Fruit fly (Drosophila melanogaster) whole organism, embryonic: ENCODE measurements around the gene CG4615.

ENCODE experiments used
- Abd-B ChIP-seq: fragments of 200-800 bp; sonication (Bioruptor generic); optimal IDR thresholded peaks from 2 replicates; lab custom pipeline; 2018; ENCODE audit warnings: missing biosample characterization, mild to moderate bottlenecking, missing genetic modification characterization, moderate library complexity
- Atf3 ChIP-seq: fragments of 200-800 bp; sonication (Bioruptor generic); optimal IDR thresholded peaks from 3 replicates; lab custom pipeline; 2016; ENCODE audit warnings: missing biosample characterization, missing genetic modification characterization
- Atf6 ChIP-seq: fragments of 200-800 bp; sonication (Bioruptor generic); IDR thresholded peaks from 2 replicates; pipeline ENCODE4 v1.3.6; 2022; ENCODE audit warnings: missing biosample characterization, missing genetic modification characterization
- CG10209 ChIP-seq: fragments of 200-800 bp; sonication (Bioruptor generic); optimal IDR thresholded peaks from 3 replicates; lab custom pipeline; 2017; ENCODE audit warnings: missing biosample characterization, mild to moderate bottlenecking, missing genetic modification characterization, missing genetic modification reagents
- CG10654 ChIP-seq: fragments of 200-800 bp; sonication (Bioruptor generic); optimal IDR thresholded peaks from 2 replicates; lab custom pipeline; 2016; ENCODE audit warnings: missing biosample characterization, missing genetic modification characterization
- CG11093 ChIP-seq: fragments of 200-800 bp; sonication (Bioruptor generic); IDR thresholded peaks from 3 replicates; pipeline ENCODE4 v1.3.6; 2022; ENCODE audit warnings: missing biosample characterization, missing genetic modification characterization
- CG17186 ChIP-seq: fragments of 200-800 bp; sonication (Bioruptor generic); optimal IDR thresholded peaks from 3 replicates; lab custom pipeline; 2017; ENCODE audit warnings: missing biosample characterization, missing genetic modification reagents, missing genetic modification characterization
- CG17359 ChIP-seq: fragments of 200-800 bp; sonication (Bioruptor generic); optimal IDR thresholded peaks from 3 replicates; lab custom pipeline; 2018; ENCODE audit warnings: missing biosample characterization, mild to moderate bottlenecking, missing genetic modification characterization, moderate library complexity
- CG2712 ChIP-seq: fragments of 200-800 bp; optimal IDR thresholded peaks from 3 replicates; lab custom pipeline; 2019; ENCODE audit warnings: missing biosample characterization, mild to moderate bottlenecking, missing genetic modification characterization, moderate library complexity
- CG2875 ChIP-seq: fragments of 200-800 bp; sonication (Bioruptor generic); optimal IDR thresholded peaks from 2 replicates; lab custom pipeline; 2017; ENCODE audit warnings: missing biosample characterization, mild to moderate bottlenecking, missing genetic modification characterization, missing genetic modification reagents
- CG30431 ChIP-seq: fragments of 200-800 bp; sonication (Bioruptor generic); optimal IDR thresholded peaks from 2 replicates; lab custom pipeline; 2017; ENCODE audit warnings: missing biosample characterization, missing genetic modification characterization
- CG32767 ChIP-seq: fragments of 200-800 bp; sonication (Bioruptor generic); IDR thresholded peaks from 2 replicates; pipeline ENCODE4 v1.3.6; 2022; ENCODE audit warnings: missing biosample characterization, missing genetic modification characterization
- CG34422 ChIP-seq: fragments of 200-800 bp; sonication (Bioruptor generic); IDR thresholded peaks from 3 replicates; pipeline ENCODE4 v1.3.6; 2022; ENCODE audit warnings: missing biosample characterization, missing genetic modification characterization
- CG4404 ChIP-seq: fragments of 200-800 bp; sonication (Bioruptor generic); IDR thresholded peaks from 2 replicates; pipeline ENCODE4 v1.3.6; 2022; ENCODE audit warnings: missing biosample characterization, missing genetic modification characterization
- CG7372 ChIP-seq: fragments of 200-800 bp; sonication (Bioruptor generic); IDR thresholded peaks from 2 replicates; pipeline ENCODE4 v1.3.6; 2022; ENCODE audit warnings: missing biosample characterization, missing genetic modification characterization
- CG8478 ChIP-seq: fragments of >200 bp; optimal IDR thresholded peaks from 2 replicates; lab custom pipeline; 2018
- CG8924 ChIP-seq: fragments of 200-800 bp; optimal IDR thresholded peaks from 3 replicates; lab custom pipeline; 2019; ENCODE audit warnings: missing biosample characterization, mild to moderate bottlenecking, missing genetic modification characterization, moderate library complexity
- CG9876 ChIP-seq: fragments of 200-800 bp; sonication (Bioruptor generic); optimal IDR thresholded peaks from 2 replicates; lab custom pipeline; 2016; ENCODE audit warnings: missing biosample characterization, missing genetic modification characterization
- CG9932 ChIP-seq: fragments of 200-800 bp; sonication (Bioruptor generic); IDR thresholded peaks from 2 replicates; pipeline ENCODE4 v1.3.6; 2022; ENCODE audit warnings: missing biosample characterization, missing genetic modification characterization
- Chrac-16 ChIP-seq: fragments of 200-800 bp; sonication (Bioruptor generic); optimal IDR thresholded peaks from 3 replicates; lab custom pipeline; 2016; ENCODE audit warnings: missing biosample characterization, missing genetic modification characterization
- CoRest ChIP-seq: fragments of 200-800 bp; sonication (Bioruptor generic); optimal IDR thresholded peaks from 3 replicates; lab custom pipeline; 2018; ENCODE audit warnings: missing biosample characterization, mild to moderate bottlenecking, missing genetic modification characterization, moderate library complexity
- E2f2 ChIP-seq: fragments of 200-800 bp; sonication (Bioruptor generic); IDR thresholded peaks from 2 replicates; pipeline ENCODE4 v1.3.6; 2022; ENCODE audit warnings: missing biosample characterization, missing genetic modification characterization
- ERR ChIP-seq: fragments of 200-800 bp; sonication (Bioruptor generic); optimal IDR thresholded peaks from 2 replicates; lab custom pipeline; 2016; ENCODE audit warnings: missing biosample characterization, missing genetic modification characterization
- HLH3B ChIP-seq: fragments of 200-800 bp; sonication (Bioruptor generic); IDR thresholded peaks from 2 replicates; pipeline ENCODE4 v1.3.6; 2022; ENCODE audit warnings: missing biosample characterization, missing genetic modification characterization
- HLHmδ ChIP-seq: fragments of 200-800 bp; sonication (Bioruptor generic); optimal IDR thresholded peaks from 2 replicates; lab custom pipeline; 2018; ENCODE audit warnings: missing biosample characterization, mild to moderate bottlenecking, missing genetic modification characterization, moderate library complexity
- Lim3 ChIP-seq: fragments of 200-800 bp; sonication (Bioruptor generic); IDR thresholded peaks from 2 replicates; pipeline ENCODE4 v1.3.6; 2022; ENCODE audit warnings: missing biosample characterization, missing genetic modification characterization
- Oli ChIP-seq: fragments of 200-800 bp; sonication (Bioruptor generic); optimal IDR thresholded peaks from 2 replicates; lab custom pipeline; 2018; ENCODE audit warnings: missing biosample characterization, mild to moderate bottlenecking, missing genetic modification characterization, moderate library complexity
- PHDP ChIP-seq: fragments of 200-800 bp; sonication (Bioruptor generic); optimal IDR thresholded peaks from 3 replicates; lab custom pipeline; 2018; ENCODE audit warnings: missing biosample characterization, mild to moderate bottlenecking, missing genetic modification characterization, moderate library complexity
- Ravus ChIP-seq: fragments of 200-800 bp; sonication (Bioruptor generic); IDR thresholded peaks from 2 replicates; pipeline ENCODE4 v1.3.6; 2022; ENCODE audit warnings: missing biosample characterization, missing genetic modification characterization
- Six4 ChIP-seq: fragments of 200-800 bp; sonication (Bioruptor generic); optimal IDR thresholded peaks from 2 replicates; lab custom pipeline; 2016; ENCODE audit warnings: missing biosample characterization, missing genetic modification characterization
- Sox102F ChIP-seq: fragments of 200-800 bp; sonication (Bioruptor generic); optimal IDR thresholded peaks from 2 replicates; lab custom pipeline; 2018; ENCODE audit warnings: missing biosample characterization, mild to moderate bottlenecking, missing genetic modification characterization, moderate library complexity
- Usf ChIP-seq: fragments of 200-800 bp; sonication (Bioruptor generic); optimal IDR thresholded peaks from 2 replicates; lab custom pipeline; 2017; ENCODE audit warnings: missing genotype, missing biosample characterization, missing genetic modification characterization
- bbx ChIP-seq: fragments of 200-800 bp; sonication (Bioruptor generic); IDR thresholded peaks from 2 replicates; pipeline ENCODE4 v1.3.6; 2022; ENCODE audit warnings: missing biosample characterization, missing genetic modification characterization; ENCODE audit not compliant: partially characterized antibody
- dan ChIP-seq: fragments of 200-800 bp; sonication (Bioruptor generic); IDR thresholded peaks from 2 replicates; pipeline ENCODE4 v1.3.6; 2022; ENCODE audit warnings: missing biosample characterization, missing genetic modification characterization
- danr ChIP-seq: fragments of 200-800 bp; sonication (Bioruptor generic); IDR thresholded peaks from 2 replicates; pipeline ENCODE4 v1.3.6; 2022; ENCODE audit warnings: missing biosample characterization, missing genetic modification characterization
- dmrt99B ChIP-seq: fragments of 200-800 bp; sonication (Bioruptor generic); optimal IDR thresholded peaks from 2 replicates; lab custom pipeline; 2018; ENCODE audit warnings: missing biosample characterization, mild to moderate bottlenecking, missing genetic modification characterization, moderate library complexity
- grau ChIP-seq: fragments of 200-800 bp; optimal IDR thresholded peaks from 3 replicates; lab custom pipeline; 2019; ENCODE audit warnings: missing biosample characterization, mild to moderate bottlenecking, missing genetic modification characterization, moderate library complexity
- gt ChIP-seq: fragments of 200-800 bp; sonication (Bioruptor generic); IDR thresholded peaks from 2 replicates; pipeline ENCODE4 v1.3.6; 2022; ENCODE audit warnings: missing biosample characterization, missing genetic modification characterization
- hb ChIP-seq: fragments of 200-800 bp; sonication (Bioruptor generic); IDR thresholded peaks from 3 replicates; pipeline ENCODE4 v1.3.6; 2022; ENCODE audit warnings: missing biosample characterization, missing genetic modification characterization; ENCODE audit not compliant: partially characterized antibody
- hkb ChIP-seq, 2 experiments: fragments of 200-800 bp in 1 of 2; fragments of >200 bp in 1 of 2; sonication (Bioruptor generic) in 1 of 2; IDR thresholded peaks in 1 of 2; optimal IDR thresholded peaks in 1 of 2; 2 replicates each; pipeline versions ENCODE4 v1.3.6 to Lab custom; 2017 to 2022; ENCODE audit warnings: missing biosample characterization in 1 of 2, missing genetic modification characterization in 1 of 2
- kay ChIP-seq: fragments of 200-800 bp; sonication (Bioruptor generic); optimal IDR thresholded peaks from 2 replicates; lab custom pipeline; 2016; ENCODE audit warnings: missing biosample characterization, missing genetic modification characterization
- lbe ChIP-seq: fragments of 200-800 bp; sonication (Bioruptor generic); optimal IDR thresholded peaks from 2 replicates; lab custom pipeline; 2016; ENCODE audit warnings: missing biosample characterization, mild to moderate bottlenecking, missing genetic modification characterization
- pan ChIP-seq, 4 experiments: fragments of >200 bp in 3 of 4; fragments of 200-800 bp in 1 of 4; sonication (Bioruptor generic) in 1 of 4; optimal IDR thresholded peaks in 3 of 4; IDR thresholded peaks in 1 of 4; 2 replicates each; pipeline versions ENCODE4 v1.3.6 to Lab custom; 2017 to 2022; ENCODE audit warnings: missing biosample characterization in 2 of 4, missing genetic modification characterization in 2 of 4, mixed read lengths in 1 of 4
- pfk ChIP-seq: fragments of 200-800 bp; sonication (Bioruptor generic); optimal IDR thresholded peaks from 2 replicates; lab custom pipeline; 2018; ENCODE audit warnings: missing biosample characterization, mild to moderate bottlenecking, missing genetic modification characterization, moderate library complexity
- row ChIP-seq: fragments of 200-800 bp; sonication (Bioruptor generic); IDR thresholded peaks from 3 replicates; pipeline ENCODE4 v1.3.6; 2022; ENCODE audit warnings: missing biosample characterization, missing genetic modification characterization
- sc ChIP-seq, 3 experiments: fragments of >200 bp in 2 of 3; fragments of 200-800 bp in 1 of 3; sonication (Bioruptor generic) in 1 of 3; optimal IDR thresholded peaks; 2 replicates in 2 of 3; 3 replicates in 1 of 3; lab custom pipeline; 2017; ENCODE audit warnings: mild to moderate bottlenecking in 1 of 3, missing biosample characterization in 1 of 3, missing genetic modification characterization in 1 of 3, missing genetic modification reagents in 1 of 3
- seq ChIP-seq: fragments of 200-800 bp; sonication (Bioruptor generic); IDR thresholded peaks from 2 replicates; pipeline ENCODE4 v1.3.6; 2022; ENCODE audit warnings: missing biosample characterization, missing genetic modification characterization
- slou ChIP-seq: fragments of 200-800 bp; sonication (Bioruptor generic); optimal IDR thresholded peaks from 3 replicates; lab custom pipeline; 2016; ENCODE audit warnings: missing biosample characterization, missing genetic modification characterization
- unpg ChIP-seq: fragments of 200-800 bp; sonication (Bioruptor generic); optimal IDR thresholded peaks from 3 replicates; lab custom pipeline; 2018; ENCODE audit warnings: missing biosample characterization, mild to moderate bottlenecking, missing genetic modification characterization, moderate library complexity
- wek ChIP-seq: fragments of 200-800 bp; sonication (Bioruptor generic); optimal IDR thresholded peaks from 3 replicates; lab custom pipeline; 2018; ENCODE audit warnings: missing biosample characterization, mild to moderate bottlenecking, missing genetic modification characterization, moderate library complexity
- zf30C ChIP-seq: fragments of 200-800 bp; sonication (Bioruptor generic); optimal IDR thresholded peaks from 3 replicates; lab custom pipeline; 2018; ENCODE audit warnings: missing biosample characterization, mild to moderate bottlenecking, missing genetic modification characterization

The CG4615 gene

DNA sequence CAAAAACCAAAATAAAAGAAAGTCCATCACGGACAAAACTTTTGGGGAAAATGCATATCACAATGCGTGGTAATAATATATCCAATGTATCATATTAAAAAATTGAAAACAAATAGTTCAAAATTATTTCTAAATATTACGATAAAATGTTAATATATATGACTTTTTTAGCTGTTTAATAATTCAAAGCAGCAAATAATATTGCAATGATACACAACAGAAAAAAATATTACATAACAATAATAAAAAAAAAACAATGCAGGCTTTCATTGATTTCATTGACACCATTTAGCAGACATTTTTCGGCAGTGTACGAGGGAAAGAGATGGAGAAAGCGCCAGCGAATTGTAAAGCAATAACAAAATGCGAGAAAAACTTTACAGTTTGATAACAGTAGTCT, 7.2 kb downstream of the CG4615 start (continued):
- TF ChIP-seq CG34422 (no peak), danr (GFP tag; lab: Robert Waterston, UW) (no peak), CG8924 (tag; lab: Kevin White, UChicago) (no peak), E2f2 (GFP tag; lab: Robert Waterston, UW) (no peak), gt (GFP tag; lab: Robert Waterston, UW) (no peak), Six4 (GFP tag; lab: Kevin White, UChicago) (peak; percentile 4), dmrt99B (peak; percentile 67), Lim3 (GFP tag; lab: Robert Waterston, UW) (no peak), CG4404 (GFP tag; lab: Robert Waterston, UW) (no peak), zf30C (peak; percentile 52), lbe (no peak), wek (no peak), Sox102F (GFP tag; lab: Kevin White, UChicago) (peak; percentile 83), dan (no peak), kay (GFP tag; lab: Kevin White, UChicago) (no peak), Oli (tag; lab: Kevin White, UChicago) (peak; percentile 51), Abd-B (GFP tag; lab: Kevin White, UChicago) (no peak), Ravus (GFP tag; lab: Robert Waterston, UW) (no peak), ERR (GFP tag; lab: Kevin White, UChicago) (no peak), slou (GFP tag; lab: Kevin White, UChicago) (no peak), pfk (GFP tag; lab: Kevin White, UChicago) (no peak), row (GFP tag; lab: Robert Waterston, UW) (peak; percentile 31; the same call in 2 of the 3 replicates), CG2712 (tag; lab: Kevin White, UChicago) (peak; percentile 31), pan (optimal IDR thresholded peaks at IDR 0.05; lab: Kevin White, UChicago) (no peak), pan (GFP tag; optimal IDR thresholded peaks at IDR 0.05 in 1 of 2, IDR thresholded peaks at IDR 0.05 in 1 of 2) (no peak), CG17359 (tag; lab: Kevin White, UChicago) (peak; percentile 57), Usf (no peak), CG30431 (GFP tag; lab: Kevin White, UChicago) (no peak), CG10654 (GFP tag; lab: Kevin White, UChicago) (no peak), CG32767 (no peak), CG9876 (no peak), hkb (optimal IDR thresholded peaks at IDR 0.05; lab: Kevin White, UChicago) (no peak), hkb (GFP tag; IDR thresholded peaks at IDR 0.05; lab: Robert Waterston, UW) (no peak), HLH3B (GFP tag; lab: Robert Waterston, UW) (no peak), Atf3 (GFP tag; lab: Kevin White, UChicago) (no peak), CG10209 (no peak), CG9932 (GFP tag; lab: Robert Waterston, UW) (no peak), seq (GFP tag; lab: Robert Waterston, UW) (no peak), PHDP (peak; percentile 38), CoRest (tag; lab: Kevin White, UChicago) (peak; percentile 45), Atf6 (GFP tag; lab: Robert Waterston, UW) (no peak), Chrac-16 (GFP tag; lab: Kevin White, UChicago) (no peak), grau (no peak), bbx (no peak), CG8478 (lab: Kevin White, UChicago) (no peak), CG17186 (GFP tag; lab: Kevin White, UChicago) (no peak), HLHmδ (GFP tag; lab: Kevin White, UChicago) (no peak), hb (GFP tag; lab: Robert Waterston, UW) (no peak), CG2875 (GFP tag; lab: Kevin White, UChicago) (no peak), CG7372 (GFP tag; lab: Robert Waterston, UW) (no peak), unpg (GFP tag; lab: Kevin White, UChicago) (peak; percentile 46), CG11093 (GFP tag; lab: Robert Waterston, UW) (no peak), sc (optimal IDR thresholded peaks at IDR 0.05; lab: Kevin White, UChicago) (no peak), sc (GFP tag; optimal IDR thresholded peaks at IDR 0.05; lab: Kevin White, UChicago) (no peak)
